Fruit fly (Drosophila melanogaster) whole organism: ENCODE data around the gene CG43693.

Experiments
- EcR ChIP-seq, 2 experiments: fragments of >200 bp; optimal IDR thresholded peaks; 2 replicates each; lab custom pipeline; 2017; ENCODE audit warnings: missing biosample characterization in 2 of 2, missing genetic modification characterization in 2 of 2, missing genetic modification reagents in 2 of 2
- pan ChIP-seq: fragments of >200 bp; optimal IDR thresholded peaks from 2 replicates; lab custom pipeline; 2017
- usp ChIP-seq: fragments of >200 bp; optimal IDR thresholded peaks from 2 replicates; lab custom pipeline; 2017; ENCODE audit warnings: missing biosample characterization, missing genetic modification characterization, mixed read lengths

dm6 chr3L:11094279-11094678 is 43.1 kb upstream of the CG43693 start:
- TF ChIP-seq usp: no peak
- TF ChIP-seq EcR (GFP tag; optimal IDR thresholded peaks at IDR 0.05; lab: Kevin White, UChicago): no peak
- no peak for TF ChIP-seq pan
